Worm (Caenorhabditis elegans): ENCODE results near the gene spl-3.

The spl-3 gene

DNA sequence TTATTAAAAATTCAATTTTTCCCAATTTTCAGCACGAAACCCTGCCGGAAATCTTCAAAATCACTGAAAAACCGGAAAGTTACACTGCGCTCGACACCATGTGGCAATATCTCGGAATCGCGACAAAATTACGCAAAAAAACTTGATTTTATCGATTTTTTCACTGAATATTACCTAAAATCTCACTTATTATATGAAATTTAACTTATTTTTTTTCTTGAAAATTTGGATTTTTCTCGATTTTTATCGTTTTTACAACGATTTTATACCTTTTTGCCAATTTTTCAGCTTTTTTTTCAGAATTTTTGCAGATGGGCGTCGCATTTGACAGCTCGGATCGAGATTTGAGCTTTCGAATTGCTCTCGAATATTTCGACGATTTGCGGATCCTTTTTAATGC, at the start of gene spl-3:
Gene spl-3 (plus strand): TSS at position 301 of the 400 bp plus-strand sequence.
- no peak for TF ChIP-seq F44E2.7 (GFP tag; IDR thresholded peaks at IDR 0.05)
- TF ChIP-seq madf-5 (GFP tag; IDR thresholded peaks at IDR 0.05), result no peak
- no peak for TF ChIP-seq pqm-1 (tag; optimal IDR thresholded peaks at IDR 0.05)
- no peak for TF ChIP-seq T20F7.1 (GFP tag; optimal IDR thresholded peaks at IDR 0.05)
- TF ChIP-seq arid-1 (GFP tag; conservative IDR thresholded peaks at IDR 0.05), result no peak

DNA sequence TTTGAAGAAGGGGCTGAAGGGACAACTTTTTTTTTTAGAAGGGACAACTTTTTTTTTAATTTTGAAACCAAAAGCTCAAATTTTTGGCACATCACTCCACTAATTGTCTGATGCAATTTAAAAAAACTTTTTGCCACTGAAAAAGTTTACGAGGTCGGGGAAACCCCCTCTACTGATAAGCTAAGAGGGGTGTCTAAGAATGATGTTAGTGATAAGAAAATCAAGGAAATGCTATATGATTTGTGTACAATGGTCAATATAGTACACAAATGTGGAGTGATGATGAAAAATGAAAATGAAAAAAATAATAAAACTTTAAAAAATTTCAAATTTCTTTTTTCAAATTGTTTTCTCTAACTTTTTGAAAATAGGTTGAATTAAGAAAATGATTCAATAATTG, 45.3 kb upstream of the spl-3 start:
- TF ChIP-seq lsy-2 (tag; optimal IDR thresholded peaks at IDR 0.05), result no peak
- TF ChIP-seq nhr-77 (tag; optimal IDR thresholded peaks at IDR 0.05), result peak; percentile 26
- TF ChIP-seq aha-1 (tag), result no peak
- TF ChIP-seq F37D6.2 (tag; optimal IDR thresholded peaks at IDR 0.05), result no peak
- no peak for TF ChIP-seq nhr-76 (tag; optimal IDR thresholded peaks at IDR 0.05)
- peak; percentile 92 for TF ChIP-seq nhr-28 (tag; optimal IDR thresholded peaks at IDR 0.05)
- TF ChIP-seq dmd-6 (GFP tag; IDR thresholded peaks at IDR 0.05), result peak; percentile 86
- peak in 1 of 2 experiments; percentile 30 for TF ChIP-seq mdl-1 (tag; optimal IDR thresholded peaks at IDR 0.05)
- no peak for TF ChIP-seq zfp-3 (GFP tag; conservative IDR thresholded peaks at IDR 0.05)
- TF ChIP-seq unc-39 (tag; optimal IDR thresholded peaks at IDR 0.05), result no peak
- no peak for TF ChIP-seq mes-2 (tag; optimal IDR thresholded peaks at IDR 0.05; ENCODE audit: poor library complexity, severe bottlenecking)
- TF ChIP-seq snpc-4 (tag; optimal IDR thresholded peaks at IDR 0.05), result no peak
- peak; percentile 93 for TF ChIP-seq pqm-1 (tag; optimal IDR thresholded peaks at IDR 0.05)
- peak; percentile 59 for TF ChIP-seq hlh-11 (tag; optimal IDR thresholded peaks at IDR 0.05)
- TF ChIP-seq pha-4 (GFP tag; IDR thresholded peaks at IDR 0.05), result no peak
- no peak for TF ChIP-seq pha-4 (tag; optimal IDR thresholded peaks at IDR 0.05)
- no peak for TF ChIP-seq daf-16 (GFP tag; optimal IDR thresholded peaks at IDR 0.05)
- peak; percentile 93 for TF ChIP-seq daf-16 (tag; optimal IDR thresholded peaks at IDR 0.05)
- TF ChIP-seq dve-1 (tag; optimal IDR thresholded peaks at IDR 0.05; ENCODE audit: insufficient read depth), result peak; percentile 45
- no peak for TF ChIP-seq nhr-25 (tag; optimal IDR thresholded peaks at IDR 0.05; ENCODE audit: borderline replicate concordance, insufficient read depth)

DNA sequence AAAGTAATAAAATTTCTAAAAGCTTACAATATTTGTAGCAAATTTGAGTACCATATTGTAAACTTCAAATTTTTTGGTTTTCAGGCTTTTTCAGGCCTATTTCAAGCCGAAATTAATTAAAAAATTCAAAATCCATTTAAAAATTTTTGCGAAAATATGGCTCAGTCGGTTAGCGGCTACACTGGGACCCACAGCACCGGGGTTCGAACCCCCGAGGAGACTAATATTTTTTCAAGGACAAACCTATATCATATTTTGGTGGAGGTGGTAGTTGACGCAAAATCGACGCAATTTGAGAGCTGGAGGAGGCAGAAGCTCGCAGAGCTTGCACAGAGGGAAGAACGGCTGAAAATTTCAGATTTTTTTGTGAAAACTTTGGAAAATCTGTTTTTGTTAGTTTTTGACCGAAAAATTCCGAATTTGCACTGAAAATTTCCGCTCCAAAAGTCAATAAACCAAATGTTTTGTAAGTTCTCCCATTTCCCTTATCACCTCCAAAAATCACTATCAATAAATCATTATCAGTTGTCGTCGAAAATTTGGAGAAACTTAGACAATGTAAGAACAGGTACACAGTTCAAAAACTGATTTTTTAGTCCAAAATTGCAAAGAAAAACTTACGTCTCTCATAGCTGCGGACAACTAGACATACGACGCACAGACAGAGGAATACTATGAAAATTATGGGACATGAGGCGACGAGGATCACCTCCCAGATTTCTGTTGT, 44.3 kb upstream of the spl-3 start:
- no peak for TF ChIP-seq lin-39 (tag; optimal IDR thresholded peaks at IDR 0.05)
- no peak for TF ChIP-seq arid-1 (GFP tag; conservative IDR thresholded peaks at IDR 0.05)
- TF ChIP-seq nhr-48 (tag; optimal IDR thresholded peaks at IDR 0.05), result no peak
- no peak for TF ChIP-seq F44E2.7 (GFP tag; IDR thresholded peaks at IDR 0.05)
- TF ChIP-seq Y5F2A.4 (GFP tag; optimal IDR thresholded peaks at IDR 0.05), result no peak
- no peak for TF ChIP-seq R02D3.7 (tag; optimal IDR thresholded peaks at IDR 0.05)
- TF ChIP-seq dmd-9 (GFP tag; IDR thresholded peaks at IDR 0.05), result no peak
- no peak for TF ChIP-seq F49E8.2 (tag; optimal IDR thresholded peaks at IDR 0.05; ENCODE audit: borderline replicate concordance)
- no peak for TF ChIP-seq F37D6.2 (tag; optimal IDR thresholded peaks at IDR 0.05)
- no peak for TF ChIP-seq ces-1 (GFP tag; optimal IDR thresholded peaks at IDR 0.05)
- no peak for TF ChIP-seq aly-2 (tag; optimal IDR thresholded peaks at IDR 0.05)
- TF ChIP-seq ceh-20 (GFP tag; IDR thresholded peaks at IDR 0.05), result peak; percentile 73
- TF ChIP-seq nhr-42 (GFP tag; IDR thresholded peaks at IDR 0.05), result no peak
- no peak for TF ChIP-seq mdt-29 (GFP tag; IDR thresholded peaks at IDR 0.05)
- no peak for TF ChIP-seq mxl-3 (GFP tag; optimal IDR thresholded peaks at IDR 0.05)
- TF ChIP-seq mep-1 (tag; optimal IDR thresholded peaks at IDR 0.05), result no peak
- no peak for TF ChIP-seq tra-1 (GFP tag; IDR thresholded peaks at IDR 0.05)
- TF ChIP-seq spr-1 (tag; optimal IDR thresholded peaks at IDR 0.05), result no peak
- TF ChIP-seq nhr-237 (tag; optimal IDR thresholded peaks at IDR 0.05), result no peak
- TF ChIP-seq nhr-77 (tag; optimal IDR thresholded peaks at IDR 0.05), result peak; percentile 4
- TF ChIP-seq pha-4 (GFP tag; IDR thresholded peaks at IDR 0.05), result no peak
- TF ChIP-seq pha-4 (tag; optimal IDR thresholded peaks at IDR 0.05), result no peak
- TF ChIP-seq snpc-1.2 (GFP tag; IDR thresholded peaks at IDR 0.05), result no peak
- TF ChIP-seq Y48G9A.11 (GFP tag; IDR thresholded peaks at IDR 0.05), result no peak
- no peak for TF ChIP-seq lir-3 (tag; optimal IDR thresholded peaks at IDR 0.05)
- no peak for TF ChIP-seq hmg-1.1 (GFP tag; IDR thresholded peaks at IDR 0.05)
- no peak for TF ChIP-seq ama-1 (optimal IDR thresholded peaks at IDR 0.05)
- no peak for TF ChIP-seq aha-1 (tag)
- TF ChIP-seq php-3 (GFP tag; IDR thresholded peaks at IDR 0.05), result peak; percentile 51; the same call in 1 of the 2 replicates
- TF ChIP-seq lsy-2 (tag; optimal IDR thresholded peaks at IDR 0.05), result no peak
- no peak for TF ChIP-seq nhr-11 (tag; optimal IDR thresholded peaks at IDR 0.05)
